Fruit fly (Drosophila melanogaster) whole organism, embryonic: ENCODE measurements around the gene CG7785.

Experiments
- Blimp-1 ChIP-seq: fragments of 200-800 bp; sonication (Bioruptor generic); optimal IDR thresholded peaks from 3 replicates; lab custom pipeline; 2018; ENCODE audit warnings: missing biosample characterization, missing genetic modification characterization, mild to moderate bottlenecking, moderate library complexity, missing genetic modification reagents
- CG2120 ChIP-seq: fragments of 200-800 bp; sonication (Bioruptor generic); optimal IDR thresholded peaks from 3 replicates; lab custom pipeline; 2016; ENCODE audit warnings: missing biosample characterization, missing genetic modification characterization
- CG31224 ChIP-seq: fragments of 200-800 bp; sonication (Bioruptor generic); IDR thresholded peaks from 2 replicates; pipeline ENCODE4 v1.3.6; 2022; ENCODE audit warnings: missing biosample characterization, missing genetic modification characterization
- CG32767 ChIP-seq: fragments of 200-800 bp; sonication (Bioruptor generic); IDR thresholded peaks from 2 replicates; pipeline ENCODE4 v1.3.6; 2022; ENCODE audit warnings: missing biosample characterization, missing genetic modification characterization
- CG33557 ChIP-seq: fragments of 200-800 bp; sonication (Bioruptor generic); optimal IDR thresholded peaks from 2 replicates; lab custom pipeline; 2019; ENCODE audit warnings: missing biosample characterization, mild to moderate bottlenecking, missing genetic modification characterization, moderate library complexity
- Dbx ChIP-seq: fragments of 200-800 bp; sonication (Bioruptor generic); IDR thresholded peaks from 3 replicates; pipeline ENCODE4 v1.3.6; 2022; ENCODE audit warnings: missing biosample characterization, missing genetic modification characterization
- Lpt ChIP-seq: fragments of >200 bp; optimal IDR thresholded peaks from 2 replicates; lab custom pipeline; 2018; ENCODE audit warnings: missing biosample characterization, missing genetic modification characterization
- Meics ChIP-seq: fragments of 200-800 bp; sonication (Bioruptor generic); optimal IDR thresholded peaks from 2 replicates; lab custom pipeline; 2017; ENCODE audit warnings: missing biosample characterization, mild to moderate bottlenecking, missing genetic modification characterization
- Stat92E ChIP-seq, 3 experiments: fragments of >200 bp in 2 of 3; fragments of 200-800 bp in 1 of 3; sonication (Bioruptor generic) in 1 of 3; optimal IDR thresholded peaks; 2 replicates each; lab custom pipeline; 2017 to 2019; ENCODE audit warnings: missing biosample characterization in 3 of 3, missing genetic modification characterization in 3 of 3, mild to moderate bottlenecking in 1 of 3, moderate library complexity in 1 of 3
- ac ChIP-seq: fragments of 200-800 bp; sonication (Bioruptor generic); optimal IDR thresholded peaks from 3 replicates; lab custom pipeline; 2017; ENCODE audit warnings: missing biosample characterization, mild to moderate bottlenecking, missing genetic modification characterization
- gt ChIP-seq: fragments of 200-800 bp; sonication (Bioruptor generic); IDR thresholded peaks from 2 replicates; pipeline ENCODE4 v1.3.6; 2022; ENCODE audit warnings: missing biosample characterization, missing genetic modification characterization
- h ChIP-seq: fragments of >200 bp; optimal IDR thresholded peaks from 2 replicates; lab custom pipeline; 2017
- nmo ChIP-seq: fragments of 200-800 bp; sonication (Bioruptor generic); optimal IDR thresholded peaks from 2 replicates; lab custom pipeline; 2018; ENCODE audit warnings: missing biosample characterization, mild to moderate bottlenecking, missing genetic modification characterization, moderate library complexity
- unpg ChIP-seq: fragments of 200-800 bp; sonication (Bioruptor generic); optimal IDR thresholded peaks from 3 replicates; lab custom pipeline; 2018; ENCODE audit warnings: missing biosample characterization, mild to moderate bottlenecking, missing genetic modification characterization, moderate library complexity

DNA sequence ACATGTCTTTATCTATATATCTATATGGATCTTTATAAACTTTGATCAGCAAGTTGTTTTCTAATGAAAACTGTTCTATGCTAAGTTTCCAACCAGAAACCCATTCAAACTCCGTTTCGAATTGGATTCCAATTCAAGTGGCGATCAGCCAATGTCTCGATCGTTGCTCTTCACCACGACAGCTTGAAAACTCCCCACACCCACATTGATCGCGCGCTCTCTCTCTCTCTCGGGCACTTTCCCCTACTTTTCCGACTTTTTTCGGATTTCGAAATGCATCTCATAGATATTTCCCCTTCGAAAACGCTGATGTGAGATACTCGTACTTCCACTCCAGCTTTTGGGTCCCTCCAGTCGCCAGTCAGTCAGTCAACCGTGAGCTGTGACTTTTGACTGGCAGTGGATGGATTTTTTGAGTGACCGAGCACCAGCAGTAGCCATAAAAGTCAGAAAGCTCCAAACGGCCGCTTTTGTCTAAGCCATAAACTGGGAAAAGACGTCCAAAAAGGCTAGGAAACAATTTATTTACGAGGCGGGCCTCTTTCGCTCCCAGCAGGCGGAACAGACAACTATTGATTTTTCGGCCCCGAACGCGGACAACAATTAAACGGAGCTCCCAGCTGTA is 41.9 kb downstream of the CG7785 start:
- TF ChIP-seq CG32767 (no peak), Blimp-1 (GFP tag; lab: Kevin White, UChicago) (no peak), Meics (no peak), Dbx (GFP tag; lab: Robert Waterston, UW) (no peak), h (lab: Kevin White, UChicago) (no peak), unpg (GFP tag; lab: Kevin White, UChicago) (no peak), Stat92E (GFP tag; optimal IDR thresholded peaks at IDR 0.05; lab: Kevin White, UChicago) (no peak), ac (GFP tag; lab: Kevin White, UChicago) (no peak), Lpt (GFP tag; lab: Kevin White, UChicago) (no peak), nmo (GFP tag; lab: Kevin White, UChicago) (no peak), gt (GFP tag; lab: Robert Waterston, UW) (no peak), CG33557 (GFP tag; lab: Kevin White, UChicago) (no peak), CG2120 (GFP tag; lab: Kevin White, UChicago) (no peak), CG31224 (GFP tag; lab: Robert Waterston, UW) (no peak)
